Fruit fly (Drosophila melanogaster): ENCODE data around the gene CG13250.

DNA sequence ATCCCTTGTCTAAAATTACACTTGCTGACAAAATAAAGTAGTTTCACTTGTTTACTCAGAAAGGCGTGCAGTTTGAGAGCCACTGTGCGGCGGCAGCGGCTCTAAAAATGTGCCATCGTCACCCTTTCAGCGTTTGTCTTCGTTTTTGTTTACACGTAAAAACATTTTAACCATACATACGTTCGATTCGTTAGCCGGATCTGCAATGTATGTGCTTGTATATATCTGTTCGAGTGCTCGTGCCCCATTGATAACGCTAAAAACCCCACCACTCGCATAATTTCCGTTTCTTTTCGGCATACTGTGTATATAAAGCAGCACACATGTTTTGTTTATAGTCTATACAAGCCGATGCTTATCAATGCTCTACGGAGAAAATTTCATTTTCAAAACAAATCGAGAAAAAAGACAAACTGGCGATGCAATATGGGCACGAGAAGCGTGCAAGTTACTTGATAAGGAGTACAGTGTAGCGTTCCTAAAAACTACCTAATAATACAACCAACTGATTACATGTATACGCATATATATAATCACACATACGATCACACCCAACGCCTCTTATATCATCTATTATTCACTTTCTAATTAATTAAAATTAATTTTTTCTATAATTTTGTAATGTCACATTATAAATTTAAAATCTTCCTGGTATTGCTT lies 16.9 kb upstream of the CG13250 start:
- no peak for TF ChIP-seq h (optimal IDR thresholded peaks at IDR 0.05)
- TF ChIP-seq Myc (optimal IDR thresholded peaks at IDR 0.05) = no peak
